Fruit fly (Drosophila melanogaster) whole organism, pupa: Measurements from ENCODE around the gene Rh4.

Experiments
- CG14655 ChIP-seq: fragments of 200-800 bp; sonication (Bioruptor generic); optimal IDR thresholded peaks from 3 replicates; lab custom pipeline; 2017; ENCODE audit warnings: mild to moderate bottlenecking, missing biosample characterization, missing genetic modification reagents, missing genetic modification characterization
- CG17806 ChIP-seq: fragments of 200-800 bp; sonication (Bioruptor generic); optimal IDR thresholded peaks from 2 replicates; lab custom pipeline; 2018; ENCODE audit warnings: missing biosample characterization, mild to moderate bottlenecking, missing genetic modification characterization, moderate library complexity
- CG32121 ChIP-seq: fragments of 200-800 bp; sonication (Bioruptor generic); IDR thresholded peaks from 2 replicates; pipeline ENCODE4 v1.3.6; 2022; ENCODE audit warnings: missing biosample characterization, missing genetic modification characterization
- CG8159 ChIP-seq: fragments of 200-800 bp; sonication (Bioruptor generic); optimal IDR thresholded peaks from 3 replicates; lab custom pipeline; 2018; ENCODE audit warnings: missing biosample characterization, mild to moderate bottlenecking, missing genetic modification characterization, moderate library complexity
- CG8301 ChIP-seq: fragments of 200-800 bp; sonication (Bioruptor generic); optimal IDR thresholded peaks from 2 replicates; lab custom pipeline; 2018; ENCODE audit warnings: missing biosample characterization, mild to moderate bottlenecking, missing genetic modification characterization
- EcR ChIP-seq: fragments of 200-800 bp; sonication (Bioruptor generic); optimal IDR thresholded peaks from 3 replicates; lab custom pipeline; 2019; ENCODE audit warnings: missing biosample characterization, missing genetic modification characterization, mild to moderate bottlenecking, moderate library complexity, missing genetic modification reagents
- Ets98B ChIP-seq: fragments of 200-800 bp; sonication (Bioruptor generic); IDR thresholded peaks from 2 replicates; pipeline ENCODE4 v1.3.6; 2022; ENCODE audit warnings: missing biosample characterization, missing genetic modification characterization
- Pif1A ChIP-seq: fragments of 200-800 bp; sonication (Bioruptor generic); optimal IDR thresholded peaks from 3 replicates; lab custom pipeline; 2016; ENCODE audit warnings: missing biosample characterization, missing genetic modification characterization
- Pif1B ChIP-seq: fragments of 200-800 bp; sonication (Bioruptor generic); optimal IDR thresholded peaks from 3 replicates; lab custom pipeline; 2016; ENCODE audit warnings: missing biosample characterization, missing genetic modification characterization

dm6 chr3L:16870723-16871137 lies 8.4 kb upstream of the Rh4 start:
- TF ChIP-seq Pif1A (no peak), Pif1B (GFP tag; lab: Kevin White, UChicago) (no peak), EcR (no peak), CG32121 (no peak), CG17806 (tag; lab: Kevin White, UChicago) (no peak), Ets98B (GFP tag; lab: Robert Waterston, UW) (no peak), CG8159 (no peak), CG8301 (peak; percentile 16), CG14655 (GFP tag; lab: Kevin White, UChicago) (peak; percentile 38)
